Worm (Caenorhabditis elegans): ENCODE results near the gene clc-22.

DNA sequence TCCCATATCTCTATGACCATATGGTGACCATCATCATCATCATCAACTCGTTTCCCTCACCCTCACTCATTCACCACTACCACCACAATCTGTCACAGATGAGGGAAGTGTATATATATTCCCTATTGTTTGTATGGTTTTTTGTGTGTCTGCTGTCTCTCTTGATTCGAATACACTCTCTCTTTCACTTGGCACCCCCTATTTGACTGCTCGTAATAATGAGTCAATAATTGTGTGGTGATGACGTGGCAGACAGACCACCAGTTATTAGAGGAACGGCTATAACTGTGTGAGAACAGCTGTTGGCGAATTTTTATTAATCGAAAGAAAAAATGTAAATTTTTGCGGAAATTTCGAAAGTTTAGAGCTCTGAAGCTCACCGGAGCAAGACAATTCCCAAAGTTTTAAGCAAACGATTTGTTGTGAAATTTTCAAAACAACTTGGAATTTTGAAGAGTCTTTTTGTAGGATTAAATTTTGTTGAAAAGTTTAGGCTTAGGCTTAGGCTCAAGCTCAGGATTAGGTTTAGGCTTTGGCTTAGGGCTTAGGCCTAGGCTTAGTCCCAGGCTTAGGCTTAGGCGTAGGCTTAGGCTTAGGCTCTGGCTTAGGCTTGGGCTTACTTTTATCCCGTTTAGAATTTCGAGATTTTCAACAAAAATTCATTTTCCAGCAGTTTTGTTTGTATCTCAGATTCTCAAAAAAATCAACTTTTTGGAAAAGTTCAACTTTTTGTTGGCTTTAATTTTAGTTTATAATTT is 38.2 kb downstream of the clc-22 start:
- no peak for TF ChIP-seq T22C8.4 (GFP tag; IDR thresholded peaks at IDR 0.05)
- no peak for TF ChIP-seq med-1 (GFP tag; optimal IDR thresholded peaks at IDR 0.05; ENCODE audit: insufficient read depth)
- no peak for TF ChIP-seq cog-1 (tag; optimal IDR thresholded peaks at IDR 0.05)

Data from whole organism, midembryonic.